Fruit fly (Drosophila melanogaster) whole organism, adult: Measurements from ENCODE around the gene RasGAP1.
A peak's percentile ranks its signal among the peaks of the same experiment; 100 is the strongest.

Source experiments
- CG11617 ChIP-seq: fragments of 200-800 bp; sonication (Bioruptor generic); optimal IDR thresholded peaks from 2 replicates; lab custom pipeline; 2017; ENCODE audit warnings: mild to moderate bottlenecking, missing biosample characterization, missing genetic modification reagents, missing genetic modification characterization
- CG12768 ChIP-seq: fragments of 200-800 bp; sonication (Bioruptor generic); optimal IDR thresholded peaks from 2 replicates; lab custom pipeline; 2017; ENCODE audit warnings: missing biosample characterization, missing genetic modification characterization, mild to moderate bottlenecking, moderate library complexity, missing genetic modification reagents
- CG14711 ChIP-seq: fragments of 200-800 bp; sonication (Bioruptor generic); optimal IDR thresholded peaks from 2 replicates; lab custom pipeline; 2018; ENCODE audit warnings: missing biosample characterization, mild to moderate bottlenecking, missing genetic modification characterization, moderate library complexity
- CG1620 ChIP-seq: fragments of 200-800 bp; sonication (Bioruptor generic); optimal IDR thresholded peaks from 2 replicates; lab custom pipeline; 2016; ENCODE audit warnings: missing biosample characterization, missing genetic modification characterization
- CG33017 ChIP-seq: fragments of 200-800 bp; sonication (Bioruptor generic); optimal IDR thresholded peaks from 2 replicates; lab custom pipeline; 2018; ENCODE audit warnings: missing biosample characterization, mild to moderate bottlenecking, missing genetic modification characterization, moderate library complexity
- CG5204 ChIP-seq: fragments of 200-800 bp; sonication (Bioruptor generic); optimal IDR thresholded peaks from 2 replicates; lab custom pipeline; 2016; ENCODE audit warnings: missing biosample characterization, missing genetic modification characterization
- CG7045 ChIP-seq: fragments of 200-800 bp; sonication (Bioruptor generic); optimal IDR thresholded peaks from 2 replicates; lab custom pipeline; 2017; ENCODE audit warnings: missing biosample characterization, mild to moderate bottlenecking, missing genetic modification characterization
- CG7101 ChIP-seq: fragments of 200-800 bp; sonication (Bioruptor generic); optimal IDR thresholded peaks from 2 replicates; lab custom pipeline; 2018; ENCODE audit warnings: missing biosample characterization, mild to moderate bottlenecking, missing genetic modification characterization, moderate library complexity
- Clk ChIP-seq: fragments of 200-800 bp; sonication (Bioruptor generic); optimal IDR thresholded peaks from 2 replicates; lab custom pipeline; 2017; ENCODE audit warnings: missing biosample characterization, missing genetic modification characterization
- Crg-1 ChIP-seq: fragments of 200-800 bp; sonication (Bioruptor generic); optimal IDR thresholded peaks from 2 replicates; lab custom pipeline; 2016; ENCODE audit warnings: missing biosample characterization, missing genetic modification characterization
- Hr96 ChIP-seq: fragments of 200-800 bp; sonication (Bioruptor generic); optimal IDR thresholded peaks from 2 replicates; lab custom pipeline; 2016; ENCODE audit warnings: missing biosample characterization, missing genetic modification characterization
- Mnt ChIP-seq: fragments of 200-800 bp; sonication (Bioruptor generic); optimal IDR thresholded peaks from 2 replicates; lab custom pipeline; 2016; ENCODE audit warnings: missing biosample characterization, mild to moderate bottlenecking, missing genetic modification characterization
- bab1 ChIP-seq: fragments of 200-800 bp; sonication (Bioruptor generic); optimal IDR thresholded peaks from 3 replicates; lab custom pipeline; 2019; ENCODE audit warnings: missing biosample characterization, mild to moderate bottlenecking, missing genetic modification characterization, moderate library complexity
- cic ChIP-seq: fragments of 200-800 bp; sonication (Bioruptor generic); optimal IDR thresholded peaks from 2 replicates; lab custom pipeline; 2017; ENCODE audit warnings: missing biosample characterization, mild to moderate bottlenecking, missing genetic modification characterization, moderate library complexity
- cnc ChIP-seq, 2 experiments: fragments of >200 bp; optimal IDR thresholded peaks; 2 replicates each; lab custom pipeline; 2017
- kay ChIP-seq: fragments of 200-800 bp; sonication (Bioruptor generic); peaks from one replicate; lab custom pipeline; 2016; ENCODE audit warnings: missing biosample characterization, missing genetic modification characterization, borderline replicate concordance
- ovo ChIP-seq: fragments of 200-800 bp; sonication (Bioruptor generic); optimal IDR thresholded peaks from 2 replicates; lab custom pipeline; 2016; ENCODE audit warnings: missing biosample characterization, missing genetic modification characterization
- pad ChIP-seq: fragments of 200-800 bp; sonication (Bioruptor generic); optimal IDR thresholded peaks from 3 replicates; lab custom pipeline; 2017; ENCODE audit warnings: missing biosample characterization, missing genetic modification characterization, mild to moderate bottlenecking, moderate library complexity, missing genetic modification reagents
- tj ChIP-seq: fragments of 200-800 bp; sonication (Bioruptor generic); optimal IDR thresholded peaks from 3 replicates; lab custom pipeline; 2017; ENCODE audit warnings: missing biosample characterization, mild to moderate bottlenecking, missing genetic modification characterization, moderate library complexity
- toe ChIP-seq: fragments of 200-800 bp; sonication (Bioruptor generic); optimal IDR thresholded peaks from 2 replicates; lab custom pipeline; 2016; ENCODE audit warnings: missing biosample characterization, missing genetic modification characterization

Gene RasGAP1

DNA sequence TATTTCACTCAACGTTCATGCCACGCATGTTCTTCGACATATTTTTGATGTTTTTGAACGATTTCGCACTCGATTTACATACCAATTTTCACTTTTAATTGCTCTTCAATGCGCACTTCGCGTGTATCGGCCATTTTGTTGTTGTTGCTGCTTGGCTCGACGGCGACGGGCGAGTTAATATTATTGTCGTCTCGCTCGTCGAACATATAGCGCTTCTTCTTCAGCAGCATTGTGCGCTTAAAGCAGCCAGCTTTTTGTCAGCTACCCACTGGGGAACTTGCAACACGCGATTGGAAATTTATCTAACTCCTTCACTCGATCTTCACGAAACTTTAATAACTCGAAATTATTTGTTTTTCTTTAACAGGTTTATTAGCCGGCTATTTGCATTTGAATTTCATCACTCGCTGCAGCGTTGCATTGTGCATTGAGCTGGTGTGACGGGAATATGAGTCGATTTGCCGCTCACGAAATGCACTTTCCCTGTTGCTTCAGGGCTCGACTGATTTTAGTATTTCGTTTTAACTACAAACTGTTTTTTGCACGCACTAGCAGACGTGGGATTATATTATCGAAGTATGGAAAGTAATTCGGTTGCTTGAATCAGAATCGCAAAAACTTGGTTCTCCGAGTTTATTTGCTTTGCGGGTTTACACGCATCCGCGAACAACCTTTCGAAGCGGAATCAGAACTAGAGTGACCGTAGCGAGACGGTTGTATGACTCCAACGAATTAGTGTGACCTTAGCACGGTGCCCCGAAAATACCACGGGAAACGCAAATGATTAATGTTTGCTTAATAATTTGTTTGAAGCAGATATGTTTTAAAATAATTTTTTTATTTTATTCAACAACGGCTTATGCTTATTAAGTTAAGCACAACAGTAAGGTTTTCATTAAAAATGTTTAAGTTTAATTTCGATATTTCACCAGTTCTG is at the start of gene RasGAP1:
RasGAP1 (minus strand) TSS at position 703 of the 937 bp plus-strand sequence.
- TF ChIP-seq cic (GFP tag; lab: Kevin White, UChicago) (peak; percentile 46), CG33017 (tag; lab: Kevin White, UChicago) (peak; percentile 27), toe (no peak), CG1620 (GFP tag; lab: Kevin White, UChicago) (no peak), CG7101 (tag; lab: Kevin White, UChicago) (no peak), ovo (no peak), Mnt (GFP tag; lab: Kevin White, UChicago) (peak; percentile 36), bab1 (GFP tag; lab: Kevin White, UChicago) (peak; percentile 43), CG12768 (GFP tag; lab: Kevin White, UChicago) (no peak), Hr96 (GFP tag; lab: Kevin White, UChicago) (no peak), pad (GFP tag; lab: Kevin White, UChicago) (peak; percentile 39), CG7045 (GFP tag; lab: Kevin White, UChicago) (no peak), Crg-1 (GFP tag; lab: Kevin White, UChicago) (peak; percentile 3), Clk (GFP tag; lab: Kevin White, UChicago) (no peak), cnc (optimal IDR thresholded peaks at IDR 0.05; lab: Kevin White, UChicago) (no peak), kay (GFP tag; lab: Kevin White, UChicago) (peak; percentile 80), tj (GFP tag; lab: Kevin White, UChicago) (peak; percentile 5), CG5204 (GFP tag; lab: Kevin White, UChicago) (no peak), CG14711 (tag; lab: Kevin White, UChicago) (no peak), CG11617 (GFP tag; lab: Kevin White, UChicago) (peak; percentile 19)

DNA sequence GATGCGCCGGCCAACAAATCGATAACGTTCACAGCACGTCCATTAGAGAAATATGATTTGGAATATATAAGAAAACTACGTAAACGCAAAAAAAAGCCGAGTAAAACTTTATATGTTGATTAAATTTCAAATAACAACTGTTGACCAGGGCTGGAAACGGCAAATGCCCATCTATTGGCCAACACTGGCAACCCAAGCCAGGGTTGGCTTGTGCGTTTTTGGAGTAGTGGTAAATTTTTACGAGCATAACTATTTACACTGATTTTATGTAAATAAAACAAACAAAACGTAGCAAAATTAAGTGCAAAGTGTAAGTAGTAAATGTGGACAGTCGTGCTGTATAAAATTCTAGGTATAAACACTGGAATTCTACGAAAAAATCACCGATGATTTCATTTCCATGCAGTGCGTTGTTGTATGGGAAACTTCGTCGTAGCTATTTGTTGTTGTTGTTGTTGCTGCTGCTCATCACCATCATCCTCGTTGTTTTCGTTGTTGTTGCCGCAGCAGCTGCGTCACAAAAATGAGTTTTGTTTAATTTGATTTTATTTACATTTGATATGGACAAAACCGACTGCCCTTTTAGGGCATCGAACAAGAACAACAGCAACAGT is 44.1 kb upstream of the RasGAP1 start, which contains the start of gene nudE:
nudE (plus strand) TSS at position 196 of the 614 bp plus-strand sequence.
- TF ChIP-seq ovo = peak; percentile 3
- no peak for TF ChIP-seq tj (GFP tag; lab: Kevin White, UChicago)
- TF ChIP-seq Hr96 (GFP tag; lab: Kevin White, UChicago) = peak; percentile 67
- TF ChIP-seq CG12768 (GFP tag; lab: Kevin White, UChicago) = peak; percentile 29
- TF ChIP-seq CG11617 (GFP tag; lab: Kevin White, UChicago) = no peak
- peak; percentile 50 for TF ChIP-seq Crg-1 (GFP tag; lab: Kevin White, UChicago)
- peak; percentile 64 for TF ChIP-seq toe
- peak; percentile 10 for TF ChIP-seq Clk (GFP tag; lab: Kevin White, UChicago)
- peak; percentile 0 for TF ChIP-seq Mnt (GFP tag; lab: Kevin White, UChicago)
- TF ChIP-seq CG1620 (GFP tag; lab: Kevin White, UChicago) = peak; percentile 65
- peak; percentile 32 for TF ChIP-seq CG14711 (tag; lab: Kevin White, UChicago)
- TF ChIP-seq CG7101 (tag; lab: Kevin White, UChicago) = peak; percentile 53
- TF ChIP-seq pad (GFP tag; lab: Kevin White, UChicago) = peak; percentile 43
- TF ChIP-seq CG33017 (tag; lab: Kevin White, UChicago) = peak; percentile 61
- no peak for TF ChIP-seq cnc (optimal IDR thresholded peaks at IDR 0.05; lab: Kevin White, UChicago)
- peak; percentile 60 for TF ChIP-seq CG5204 (GFP tag; lab: Kevin White, UChicago)
- TF ChIP-seq bab1 (GFP tag; lab: Kevin White, UChicago) = no peak
- TF ChIP-seq cic (GFP tag; lab: Kevin White, UChicago) = peak; percentile 32
- no peak for TF ChIP-seq CG7045 (GFP tag; lab: Kevin White, UChicago)
- TF ChIP-seq kay (GFP tag; lab: Kevin White, UChicago) = no peak

DNA sequence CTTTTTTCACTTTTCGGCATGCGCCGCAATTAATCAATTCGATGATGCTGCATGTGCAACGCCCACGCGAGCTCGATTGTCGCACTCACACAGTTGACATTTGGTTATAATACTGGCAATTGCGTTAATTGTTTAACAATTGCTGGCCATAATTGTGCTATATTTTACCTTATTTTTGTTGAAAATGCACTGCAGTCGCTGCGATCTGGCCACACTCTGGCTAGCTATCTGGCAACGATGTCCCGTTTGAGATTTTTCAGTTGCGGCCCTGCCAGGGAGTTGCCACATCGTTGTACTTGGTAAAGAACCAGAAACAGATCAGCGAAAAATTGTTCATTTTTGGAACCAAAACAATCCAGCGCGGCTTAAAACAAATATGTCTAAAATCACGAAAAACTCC is 43.3 kb upstream of the RasGAP1 start, which contains the start of the genes CG6707 and CG46387:
CG6707 (minus strand) TSS at position 221 of the 400 bp plus-strand sequence.
CG46387 (plus strand) TSS at position 272 of the 400 bp plus-strand sequence.
- no peak for TF ChIP-seq CG7101 (tag; lab: Kevin White, UChicago)
- no peak for TF ChIP-seq pad (GFP tag; lab: Kevin White, UChicago)
- TF ChIP-seq CG33017 (tag; lab: Kevin White, UChicago) = no peak
- no peak for TF ChIP-seq cnc (optimal IDR thresholded peaks at IDR 0.05; lab: Kevin White, UChicago)
- TF ChIP-seq Clk (GFP tag; lab: Kevin White, UChicago) = no peak
- TF ChIP-seq bab1 (GFP tag; lab: Kevin White, UChicago) = no peak
- peak; percentile 34 for TF ChIP-seq Crg-1 (GFP tag; lab: Kevin White, UChicago)
- peak; percentile 25 for TF ChIP-seq CG1620 (GFP tag; lab: Kevin White, UChicago)
- TF ChIP-seq CG5204 (GFP tag; lab: Kevin White, UChicago) = no peak
- TF ChIP-seq Mnt (GFP tag; lab: Kevin White, UChicago) = peak; percentile 49
- no peak for TF ChIP-seq CG11617 (GFP tag; lab: Kevin White, UChicago)
- no peak for TF ChIP-seq CG12768 (GFP tag; lab: Kevin White, UChicago)
- peak; percentile 23 for TF ChIP-seq tj (GFP tag; lab: Kevin White, UChicago)
- peak; percentile 44 for TF ChIP-seq toe
- no peak for TF ChIP-seq Hr96 (GFP tag; lab: Kevin White, UChicago)
- TF ChIP-seq ovo = no peak
- no peak for TF ChIP-seq cic (GFP tag; lab: Kevin White, UChicago)
- no peak for TF ChIP-seq CG14711 (tag; lab: Kevin White, UChicago)
- peak; percentile 9 for TF ChIP-seq CG7045 (GFP tag; lab: Kevin White, UChicago)
- TF ChIP-seq kay (GFP tag; lab: Kevin White, UChicago) = no peak

DNA sequence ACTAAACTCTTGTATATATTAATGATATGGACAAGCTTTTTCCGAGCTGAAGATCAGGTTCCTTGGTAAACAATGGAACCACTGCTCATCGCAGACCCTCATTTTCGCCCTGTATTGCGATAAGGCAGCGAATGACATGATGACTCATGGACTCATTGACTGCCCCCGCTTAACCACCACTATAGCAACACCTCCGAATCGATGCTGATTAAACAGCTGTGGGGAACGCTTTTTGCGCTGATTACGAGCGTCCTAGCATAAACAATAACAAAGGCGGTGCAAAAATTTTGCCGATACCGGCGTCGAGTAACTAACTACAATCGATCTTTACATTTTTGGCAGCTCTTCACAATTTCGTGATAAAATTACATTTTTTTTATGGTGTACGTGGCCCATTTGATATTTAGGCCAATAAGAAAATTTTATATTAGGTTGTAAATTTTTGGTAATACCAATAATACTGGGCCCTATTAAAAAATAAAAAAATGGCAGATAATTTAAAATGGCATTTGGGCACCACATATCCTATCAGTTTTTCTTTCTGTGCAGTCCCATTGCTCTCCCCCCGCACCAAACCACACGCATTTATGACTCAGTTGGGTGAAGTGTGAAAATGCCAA is 42.2 kb upstream of the RasGAP1 start:
- TF ChIP-seq CG7101 (tag; lab: Kevin White, UChicago) = no peak
- no peak for TF ChIP-seq CG14711 (tag; lab: Kevin White, UChicago)
- no peak for TF ChIP-seq CG33017 (tag; lab: Kevin White, UChicago)
- TF ChIP-seq cic (GFP tag; lab: Kevin White, UChicago) = peak; percentile 70
- no peak for TF ChIP-seq pad (GFP tag; lab: Kevin White, UChicago)
- TF ChIP-seq kay (GFP tag; lab: Kevin White, UChicago) = peak; percentile 94
- TF ChIP-seq ovo = no peak
- TF ChIP-seq tj (GFP tag; lab: Kevin White, UChicago) = peak; percentile 8
- TF ChIP-seq Crg-1 (GFP tag; lab: Kevin White, UChicago) = no peak
- TF ChIP-seq CG12768 (GFP tag; lab: Kevin White, UChicago) = no peak
